ENCODE assay signal across 5 fruit fly cellular contexts in genomic region chr3L:17878781-17879360, dm6.
TF ChIP-seq lines count a peak whose summit lies in the region.

TSS of gene CG7408 (plus strand) at chr3L:17879096.

- TF ChIP-seq CTCF in whole organism, embryonic (GFP tag; optimal IDR thresholded peaks at IDR 0.05; lab: Kevin White, UChicago), result no peak

TF ChIP-seq in whole organism, adult, 20 proteins besides CTCF, POLR2A, EP300 and RAD21:
- TF ChIP-seq CG5204 (GFP tag; optimal IDR thresholded peaks at IDR 0.05; lab: Kevin White, UChicago) (no peak), CG12768 (GFP tag; optimal IDR thresholded peaks at IDR 0.05; lab: Kevin White, UChicago) (peak; percentile 13), kay (GFP tag; lab: Kevin White, UChicago; ENCODE audit: borderline replicate concordance) (peak; percentile 80), Hr96 (GFP tag; optimal IDR thresholded peaks at IDR 0.05; lab: Kevin White, UChicago) (no peak), ovo (GFP tag; optimal IDR thresholded peaks at IDR 0.05; lab: Kevin White, UChicago) (peak; percentile 19), Mnt (GFP tag; optimal IDR thresholded peaks at IDR 0.05; lab: Kevin White, UChicago) (peak; percentile 11)

TF ChIP-seq in whole organism, embryonic, 481 proteins besides CTCF, POLR2A, EP300 and RAD21 (continues in another document):
- TF ChIP-seq Chrac-16 (GFP tag; optimal IDR thresholded peaks at IDR 0.05; lab: Kevin White, UChicago) (no peak), Tbp (GFP tag; optimal IDR thresholded peaks at IDR 0.05; lab: Kevin White, UChicago) (no peak), tll (GFP tag; optimal IDR thresholded peaks at IDR 0.05; lab: Kevin White, UChicago) (no peak), HmgZ (tag; optimal IDR thresholded peaks at IDR 0.05; lab: Kevin White, UChicago) (peak; percentile 10), CG14860 (GFP tag; IDR thresholded peaks at IDR 0.05; lab: Robert Waterston, UW; ENCODE audit: partially characterized antibody) (0 out of 3 replicates have a peak, but pooled peaks have one; percentile 16), CG8281 (tag; optimal IDR thresholded peaks at IDR 0.05; lab: Kevin White, UChicago) (no peak), chinmo (GFP tag; IDR thresholded peaks at IDR 0.05; lab: Robert Waterston, UW; ENCODE audit: partially characterized antibody) (no peak), Dip3 (GFP tag; optimal IDR thresholded peaks at IDR 0.05; lab: Kevin White, UChicago) (no peak), fru (optimal IDR thresholded peaks at IDR 0.05; lab: Kevin White, UChicago) (no peak), Spps (tag; optimal IDR thresholded peaks at IDR 0.05; lab: Kevin White, UChicago) (no peak), CG3163 (GFP tag; optimal IDR thresholded peaks at IDR 0.05; lab: Kevin White, UChicago) (peak; percentile 95), rib (GFP tag; IDR thresholded peaks at IDR 0.05; lab: Robert Waterston, UW) (no peak), CG15073 (GFP tag; optimal IDR thresholded peaks at IDR 0.05; lab: Kevin White, UChicago) (no peak), ham (GFP tag; IDR thresholded peaks at IDR 0.05; lab: Robert Waterston, UW) (no peak), zen2 (GFP tag; IDR thresholded peaks at IDR 0.05; lab: Robert Waterston, UW; ENCODE audit: partially characterized antibody) (peak; percentile 30; the same call in 1 of the 3 replicates), CG6272 (GFP tag; IDR thresholded peaks at IDR 0.05; lab: Robert Waterston, UW) (no peak), Bgb (GFP tag; IDR thresholded peaks at IDR 0.05; lab: Robert Waterston, UW; ENCODE audit: partially characterized antibody) (peak; percentile 45; the same call in 1 of the 2 replicates), vfl (GFP tag; optimal IDR thresholded peaks at IDR 0.05; lab: Kevin White, UChicago) (no peak), mirr (GFP tag; optimal IDR thresholded peaks at IDR 0.05; lab: Kevin White, UChicago) (peak; percentile 46), Poxn (GFP tag; IDR thresholded peaks at IDR 0.05; lab: Robert Waterston, UW) (no peak)

TF ChIP-seq in whole organism, prepupa, 60 proteins besides CTCF, POLR2A, EP300 and RAD21:
- TF ChIP-seq Smox (GFP tag; optimal IDR thresholded peaks at IDR 0.05; lab: Kevin White, UChicago) (no peak), Lpt (GFP tag; optimal IDR thresholded peaks at IDR 0.05; lab: Kevin White, UChicago) (peak; percentile 3), CG11762 (GFP tag; optimal IDR thresholded peaks at IDR 0.05; lab: Kevin White, UChicago; ENCODE audit: insufficient read depth) (no peak), vri (GFP tag; optimal IDR thresholded peaks at IDR 0.05; lab: Kevin White, UChicago) (peak; percentile 43), dsx (GFP tag; optimal IDR thresholded peaks at IDR 0.05; lab: Kevin White, UChicago; ENCODE audit: poor library complexity, severe bottlenecking) (peak; percentile 88), CG1621 (tag; optimal IDR thresholded peaks at IDR 0.05; lab: Kevin White, UChicago) (peak; percentile 85), fkh (GFP tag; optimal IDR thresholded peaks at IDR 0.05; lab: Kevin White, UChicago) (peak; percentile 20), Eip93F (GFP tag; optimal IDR thresholded peaks at IDR 0.05; lab: Kevin White, UChicago) (peak; percentile 60)

TF ChIP-seq in whole organism, pupa, 21 proteins besides CTCF, POLR2A, EP300 and RAD21:
- TF ChIP-seq D1 (tag; optimal IDR thresholded peaks at IDR 0.05; lab: Kevin White, UChicago), result peak; percentile 55
- no peak for TF ChIP-seq CG15710 (tag; optimal IDR thresholded peaks at IDR 0.05; lab: Kevin White, UChicago)
- no peak for TF ChIP-seq CG14655 (GFP tag; optimal IDR thresholded peaks at IDR 0.05; lab: Kevin White, UChicago)
TF ChIP-seq in whole organism, pupa: peak in this region for 1.

TF ChIP-seq in whole organism, wandering third instar larva, 38 proteins besides CTCF, POLR2A, EP300 and RAD21:
- TF ChIP-seq Dif (GFP tag; optimal IDR thresholded peaks at IDR 0.05; lab: Kevin White, UChicago; ENCODE audit: partially characterized antibody), result peak; percentile 37
- no peak for TF ChIP-seq brk (GFP tag; optimal IDR thresholded peaks at IDR 0.05; lab: Kevin White, UChicago)
- no peak for TF ChIP-seq Jra (GFP tag; optimal IDR thresholded peaks at IDR 0.05; lab: Kevin White, UChicago)
- no peak for TF ChIP-seq Vsx2 (GFP tag; optimal IDR thresholded peaks at IDR 0.05; lab: Kevin White, UChicago; ENCODE audit: partially characterized antibody)
- no peak for TF ChIP-seq tai (GFP tag; optimal IDR thresholded peaks at IDR 0.05; lab: Kevin White, UChicago)
- no peak for TF ChIP-seq psq (GFP tag; optimal IDR thresholded peaks at IDR 0.05; lab: Kevin White, UChicago)
- TF ChIP-seq h (GFP tag; optimal IDR thresholded peaks at IDR 0.05; lab: Kevin White, UChicago), result peak; percentile 49
- peak; percentile 65 for TF ChIP-seq CrebA (GFP tag; optimal IDR thresholded peaks at IDR 0.05; lab: Kevin White, UChicago; ENCODE audit: borderline replicate concordance)
- no peak for TF ChIP-seq pan (optimal IDR thresholded peaks at IDR 0.05; lab: Kevin White, UChicago)
- no peak for TF ChIP-seq Sp1 (GFP tag; optimal IDR thresholded peaks at IDR 0.05; lab: Kevin White, UChicago)
- peak; percentile 28 for TF ChIP-seq Hnf4 (GFP tag; optimal IDR thresholded peaks at IDR 0.05; lab: Kevin White, UChicago)
- peak in 1 of 2 experiments; percentile 28 for TF ChIP-seq dl (GFP tag; optimal IDR thresholded peaks at IDR 0.05; lab: Kevin White, UChicago; ENCODE audit: insufficient read depth in 1 of 2, partially characterized antibody in 2 of 2)
- TF ChIP-seq Hr83 (GFP tag; optimal IDR thresholded peaks at IDR 0.05; lab: Kevin White, UChicago; ENCODE audit: poor library complexity, severe bottlenecking), result peak; percentile 12
- TF ChIP-seq Myc (optimal IDR thresholded peaks at IDR 0.05; lab: Kevin White, UChicago), result peak; percentile 29
- no peak for TF ChIP-seq CG9705 (GFP tag; optimal IDR thresholded peaks at IDR 0.05; lab: Kevin White, UChicago)
- no peak for TF ChIP-seq Mio (GFP tag; optimal IDR thresholded peaks at IDR 0.05; lab: Kevin White, UChicago)
- TF ChIP-seq GATAd (GFP tag; optimal IDR thresholded peaks at IDR 0.05; lab: Kevin White, UChicago), result no peak
- no peak for TF ChIP-seq sage (GFP tag; optimal IDR thresholded peaks at IDR 0.05; lab: Kevin White, UChicago)
- TF ChIP-seq rgr (GFP tag; optimal IDR thresholded peaks at IDR 0.05; lab: Kevin White, UChicago), result no peak
- TF ChIP-seq ey (GFP tag; optimal IDR thresholded peaks at IDR 0.05; lab: Kevin White, UChicago), result no peak
- TF ChIP-seq OdsH (GFP tag; optimal IDR thresholded peaks at IDR 0.05; lab: Kevin White, UChicago), result no peak
- no peak for TF ChIP-seq dsf (GFP tag; optimal IDR thresholded peaks at IDR 0.05; lab: Kevin White, UChicago; ENCODE audit: borderline replicate concordance)
- TF ChIP-seq N (GFP tag; optimal IDR thresholded peaks at IDR 0.05; lab: Kevin White, UChicago), result no peak
- TF ChIP-seq Hr78 (GFP tag; optimal IDR thresholded peaks at IDR 0.05; lab: Kevin White, UChicago), result no peak
- TF ChIP-seq fru (GFP tag; optimal IDR thresholded peaks at IDR 0.05; lab: Kevin White, UChicago), result peak; percentile 79
- no peak for TF ChIP-seq lola (GFP tag; optimal IDR thresholded peaks at IDR 0.05; lab: Kevin White, UChicago)
- peak; percentile 24 for TF ChIP-seq br (GFP tag; optimal IDR thresholded peaks at IDR 0.05; lab: Kevin White, UChicago)
- TF ChIP-seq foxo (GFP tag; optimal IDR thresholded peaks at IDR 0.05; lab: Kevin White, UChicago), result no peak
- no peak for TF ChIP-seq Rel (GFP tag; optimal IDR thresholded peaks at IDR 0.05; lab: Kevin White, UChicago)
- TF ChIP-seq Rel (tag; optimal IDR thresholded peaks at IDR 0.05; lab: Kevin White, UChicago), result no peak
- TF ChIP-seq CG32264 (GFP tag; optimal IDR thresholded peaks at IDR 0.05; lab: Kevin White, UChicago), result no peak
- TF ChIP-seq Dfd (GFP tag; optimal IDR thresholded peaks at IDR 0.05; lab: Kevin White, UChicago), result no peak
- TF ChIP-seq Abd-B (GFP tag; optimal IDR thresholded peaks at IDR 0.05; lab: Kevin White, UChicago), result no peak
- TF ChIP-seq HLH106 (tag; optimal IDR thresholded peaks at IDR 0.05; lab: Kevin White, UChicago), result no peak
- no peak for TF ChIP-seq jim (GFP tag; optimal IDR thresholded peaks at IDR 0.05; lab: Kevin White, UChicago)
- TF ChIP-seq dmrt93B (GFP tag; optimal IDR thresholded peaks at IDR 0.05; lab: Kevin White, UChicago), result no peak
- no peak for TF ChIP-seq usp (GFP tag; optimal IDR thresholded peaks at IDR 0.05; lab: Kevin White, UChicago)
- TF ChIP-seq sv (GFP tag; optimal IDR thresholded peaks at IDR 0.05; lab: Kevin White, UChicago), result no peak
- TF ChIP-seq woc (GFP tag; optimal IDR thresholded peaks at IDR 0.05; lab: Kevin White, UChicago), result no peak
